Worm (Caenorhabditis elegans) whole organism, L4 larva: ENCODE results near the gene T25B2.1.

Experiments used
- Y105C5A.15 ChIP-seq: fragments of 200-800 bp; sonication (Bioruptor generic); IDR thresholded peaks from 2 replicates; pipeline ENCODE4 v1.3.6; 2022; ENCODE audit warnings: missing genetic modification characterization, missing compliant biosample characterization
- ama-1 ChIP-seq: fragments of 150-350 bp; optimal IDR thresholded peaks from 2 replicates; lab custom pipeline; 2014; ENCODE audit warnings: inconsistent platforms, mixed read lengths
- ceh-82 ChIP-seq: sonication (generic microtip); optimal IDR thresholded peaks from 2 replicates; lab custom pipeline; 2017; ENCODE audit warnings: missing biosample characterization, missing genetic modification characterization
- dve-1 ChIP-seq: sonication (generic microtip); optimal IDR thresholded peaks from 2 replicates; lab custom pipeline; 2017; ENCODE audit warnings: antibody characterized with exemption, mild to moderate bottlenecking, missing genetic modification characterization, missing compliant biosample characterization; ENCODE audit not compliant: insufficient read depth
- fkh-10 ChIP-seq: fragments of 150-350 bp; optimal IDR thresholded peaks from 2 replicates; lab custom pipeline; 2014; ENCODE audit warnings: missing biosample characterization, missing genetic modification reagents, missing genetic modification characterization
- lin-13 ChIP-seq: fragments of 150-350 bp; optimal IDR thresholded peaks from 2 replicates; lab custom pipeline; 2014; ENCODE audit warnings: missing biosample characterization, missing genetic modification reagents, missing genetic modification characterization
- lin-39 ChIP-seq: fragments of 150-350 bp; optimal IDR thresholded peaks from 2 replicates; lab custom pipeline; 2014; ENCODE audit warnings: missing biosample characterization, missing genetic modification reagents, missing genetic modification characterization
- lsy-2 ChIP-seq, 2 experiments: fragments of 150-350 bp in 1 of 2; sonication (generic microtip) in 1 of 2; optimal IDR thresholded peaks; 2 replicates each; lab custom pipeline; 2014 to 2017; ENCODE audit warnings: missing biosample characterization in 2 of 2, missing genetic modification characterization in 2 of 2
- nhr-42 ChIP-seq: fragments of 200-800 bp; sonication (Bioruptor generic); IDR thresholded peaks from 2 replicates; pipeline ENCODE4 v1.3.6; 2022; ENCODE audit warnings: missing genetic modification characterization, missing compliant biosample characterization
- pha-4 ChIP-seq, 2 experiments: fragments of 150-350 bp in 1 of 2; fragments of 200-800 bp in 1 of 2; sonication (Bioruptor generic) in 1 of 2; IDR thresholded peaks in 1 of 2; optimal IDR thresholded peaks in 1 of 2; 2 replicates each; pipeline versions ENCODE4 v1.3.6 to Lab custom; 2014 to 2022; ENCODE audit warnings: missing genetic modification characterization in 2 of 2, missing genetic modification reagents in 2 of 2, missing biosample characterization in 1 of 2, missing compliant biosample characterization in 1 of 2
- php-3 ChIP-seq: fragments of 200-800 bp; sonication (Bioruptor generic); IDR thresholded peaks from 2 replicates; pipeline ENCODE4 v1.3.6; 2022; ENCODE audit warnings: missing genetic modification reagents, missing genetic modification characterization, missing compliant biosample characterization
- pqm-1 ChIP-seq: sonication (generic microtip); optimal IDR thresholded peaks from 2 replicates; lab custom pipeline; 2017; ENCODE audit warnings: missing biosample characterization, missing genetic modification characterization
- snpc-4 ChIP-seq: fragments of 150-350 bp; optimal IDR thresholded peaks from 2 replicates; lab custom pipeline; 2014; ENCODE audit warnings: missing biosample characterization, missing genetic modification characterization
- ztf-11 ChIP-seq: fragments of 150-350 bp; optimal IDR thresholded peaks from 2 replicates; lab custom pipeline; 2014; ENCODE audit warnings: missing biosample characterization, missing genetic modification characterization

ce11 chrX:6204696-6205232 is 31.0 kb downstream of the T25B2.1 start, which contains the start of gene bca-1:
- TF ChIP-seq nhr-42, result no peak
- TF ChIP-seq fkh-10, result no peak
- TF ChIP-seq ceh-82 (tag; lab: Kevin White, UChicago), result no peak
- TF ChIP-seq pha-4 (GFP tag; IDR thresholded peaks at IDR 0.05; lab: Robert Waterston, UW), result no peak
- peak; percentile 5 for TF ChIP-seq pha-4 (tag; optimal IDR thresholded peaks at IDR 0.05; lab: Kevin White, UChicago)
- TF ChIP-seq ama-1 (lab: Kevin White, UChicago), result peak; percentile 37
- no peak for TF ChIP-seq ztf-11 (tag; lab: Kevin White, UChicago)
- no peak for TF ChIP-seq pqm-1 (tag; lab: Kevin White, UChicago)
- TF ChIP-seq Y105C5A.15 (GFP tag; lab: Robert Waterston, UW), result no peak
- peak; percentile 63 for TF ChIP-seq dve-1 (tag; lab: Kevin White, UChicago)
- no peak for TF ChIP-seq snpc-4 (tag; lab: Kevin White, UChicago)
- no peak for TF ChIP-seq lin-39 (tag; lab: Kevin White, UChicago)
- TF ChIP-seq lin-13, result no peak
- TF ChIP-seq lsy-2 (tag; optimal IDR thresholded peaks at IDR 0.05; lab: Kevin White, UChicago), result peak in 1 of 2 experiments; percentile 40
- no peak for TF ChIP-seq php-3 (GFP tag; lab: Robert Waterston, UW)
